Fruit fly (Drosophila melanogaster) whole organism, embryonic: ENCODE data around the gene uif.

Experiments
- Atf3 ChIP-seq: fragments of 200-800 bp; sonication (Bioruptor generic); optimal IDR thresholded peaks from 3 replicates; lab custom pipeline; 2016; ENCODE audit warnings: missing biosample characterization, missing genetic modification characterization
- CG10267 ChIP-seq: fragments of 200-800 bp; sonication (Bioruptor generic); optimal IDR thresholded peaks from 2 replicates; lab custom pipeline; 2018; ENCODE audit warnings: missing biosample characterization, mild to moderate bottlenecking, missing genetic modification characterization, moderate library complexity
- CG10979 ChIP-seq: fragments of 200-800 bp; sonication (Bioruptor generic); optimal IDR thresholded peaks from 2 replicates; lab custom pipeline; 2018; ENCODE audit warnings: missing biosample characterization, mild to moderate bottlenecking, missing genetic modification characterization, moderate library complexity
- CG11398 ChIP-seq: fragments of 200-800 bp; sonication (Bioruptor generic); optimal IDR thresholded peaks from 2 replicates; lab custom pipeline; 2016; ENCODE audit warnings: missing biosample characterization, missing genetic modification characterization
- CG15696 ChIP-seq: fragments of 200-800 bp; sonication (Bioruptor generic); optimal IDR thresholded peaks from 2 replicates; lab custom pipeline; 2019; ENCODE audit warnings: missing biosample characterization, mild to moderate bottlenecking, missing genetic modification characterization, moderate library complexity
- CG16815 ChIP-seq: fragments of 200-800 bp; sonication (Bioruptor generic); optimal IDR thresholded peaks from 3 replicates; lab custom pipeline; 2017; ENCODE audit warnings: missing biosample characterization, mild to moderate bottlenecking, missing genetic modification characterization
- CG17328 ChIP-seq: fragments of 200-800 bp; sonication (Bioruptor generic); IDR thresholded peaks from 2 replicates; pipeline ENCODE4 v1.3.6; 2022; ENCODE audit warnings: missing biosample characterization, missing genetic modification characterization
- CG18764 ChIP-seq: fragments of 200-800 bp; sonication (Bioruptor generic); optimal IDR thresholded peaks from 3 replicates; lab custom pipeline; 2016; ENCODE audit warnings: missing biosample characterization, missing genetic modification characterization
- CG3163 ChIP-seq: fragments of 200-800 bp; sonication (Bioruptor generic); optimal IDR thresholded peaks from 3 replicates; lab custom pipeline; 2016; ENCODE audit warnings: missing biosample characterization, missing genetic modification characterization
- CG6813 ChIP-seq: fragments of 200-800 bp; sonication (Bioruptor generic); optimal IDR thresholded peaks from 2 replicates; lab custom pipeline; 2017; ENCODE audit warnings: missing biosample characterization, missing genetic modification characterization, mild to moderate bottlenecking, moderate library complexity, missing genetic modification reagents
- CG7745 ChIP-seq: fragments of 200-800 bp; sonication (Bioruptor generic); optimal IDR thresholded peaks from 2 replicates; lab custom pipeline; 2018; ENCODE audit warnings: missing biosample characterization, mild to moderate bottlenecking, missing genetic modification characterization, moderate library complexity
- CG7786 ChIP-seq: fragments of 200-800 bp; sonication (Bioruptor generic); optimal IDR thresholded peaks from 2 replicates; lab custom pipeline; 2016; ENCODE audit warnings: missing biosample characterization, missing genetic modification characterization
- CG8281 ChIP-seq: fragments of 200-800 bp; sonication (Bioruptor generic); optimal IDR thresholded peaks from 2 replicates; lab custom pipeline; 2018; ENCODE audit warnings: missing biosample characterization, mild to moderate bottlenecking, missing genetic modification characterization, moderate library complexity
- CG9797 ChIP-seq: fragments of 200-800 bp; sonication (Bioruptor generic); optimal IDR thresholded peaks from 3 replicates; lab custom pipeline; 2018; ENCODE audit warnings: missing biosample characterization, mild to moderate bottlenecking, missing genetic modification characterization
- HLH54F ChIP-seq: fragments of 200-800 bp; sonication (Bioruptor generic); optimal IDR thresholded peaks from 3 replicates; lab custom pipeline; 2016; ENCODE audit warnings: missing biosample characterization, missing genetic modification characterization
- Hmr ChIP-seq: fragments of 200-800 bp; sonication (Bioruptor generic); optimal IDR thresholded peaks from 3 replicates; lab custom pipeline; 2017; ENCODE audit warnings: mild to moderate bottlenecking, missing biosample characterization, missing genetic modification reagents, missing genetic modification characterization
- Hr39 ChIP-seq: fragments of >200 bp; optimal IDR thresholded peaks from 2 replicates; lab custom pipeline; 2017
- Mes4 ChIP-seq: fragments of 200-800 bp; sonication (Bioruptor generic); optimal IDR thresholded peaks from 2 replicates; lab custom pipeline; 2016; ENCODE audit warnings: missing biosample characterization, missing genetic modification characterization
- Nf-YC ChIP-seq: fragments of 200-800 bp; optimal IDR thresholded peaks from 3 replicates; lab custom pipeline; 2019; ENCODE audit warnings: missing biosample characterization, mild to moderate bottlenecking, missing genetic modification characterization, moderate library complexity
- Ravus ChIP-seq: fragments of 200-800 bp; sonication (Bioruptor generic); IDR thresholded peaks from 2 replicates; pipeline ENCODE4 v1.3.6; 2022; ENCODE audit warnings: missing biosample characterization, missing genetic modification characterization
- Trl ChIP-seq, 3 experiments: fragments of >200 bp in 2 of 3; fragments of 200-800 bp in 1 of 3; sonication (Bioruptor generic) in 1 of 3; optimal IDR thresholded peaks; 2 replicates in 1 of 3; 3 replicates in 2 of 3; lab custom pipeline; 2016 to 2017; ENCODE audit warnings: missing biosample characterization in 1 of 3, missing genetic modification characterization in 1 of 3
- ato ChIP-seq: fragments of 200-800 bp; sonication (Bioruptor generic); IDR thresholded peaks from 2 replicates; pipeline ENCODE4 v1.3.6; 2022; ENCODE audit warnings: missing biosample characterization, missing genetic modification characterization; ENCODE audit not compliant: partially characterized antibody
- cg ChIP-seq: fragments of 200-800 bp; sonication (Bioruptor generic); optimal IDR thresholded peaks from 3 replicates; lab custom pipeline; 2019; ENCODE audit warnings: missing biosample characterization, mild to moderate bottlenecking, missing genetic modification characterization, moderate library complexity
- dpn ChIP-seq, 2 experiments: fragments of 200-800 bp; sonication (Bioruptor generic); optimal IDR thresholded peaks; 3 replicates each; lab custom pipeline; 2016; ENCODE audit warnings: missing biosample characterization in 2 of 2, missing genetic modification characterization in 2 of 2
- fd96Cb ChIP-seq: fragments of 200-800 bp; sonication (Bioruptor generic); optimal IDR thresholded peaks from 2 replicates; lab custom pipeline; 2018; ENCODE audit warnings: missing biosample characterization, mild to moderate bottlenecking, missing genetic modification characterization, moderate library complexity
- gfzf ChIP-seq: fragments of 200-800 bp; sonication (Bioruptor generic); optimal IDR thresholded peaks from 2 replicates; lab custom pipeline; 2016; ENCODE audit warnings: missing biosample characterization, mild to moderate bottlenecking, missing genetic modification characterization, moderate library complexity
- kah ChIP-seq: fragments of 200-800 bp; sonication (Bioruptor generic); optimal IDR thresholded peaks from 2 replicates; lab custom pipeline; 2018; ENCODE audit warnings: missing biosample characterization, mild to moderate bottlenecking, missing genetic modification characterization
- kni ChIP-seq: fragments of 200-800 bp; sonication (Bioruptor generic); optimal IDR thresholded peaks from 3 replicates; lab custom pipeline; 2017; ENCODE audit warnings: mild to moderate bottlenecking, missing biosample characterization, missing genetic modification reagents, missing genetic modification characterization
- lmd ChIP-seq: fragments of 200-800 bp; sonication (Bioruptor generic); IDR thresholded peaks from 2 replicates; pipeline ENCODE4 v1.3.6; 2022; ENCODE audit warnings: missing biosample characterization, missing genetic modification characterization
- nerfin-2 ChIP-seq: fragments of 200-800 bp; sonication (Bioruptor generic); IDR thresholded peaks from 2 replicates; pipeline ENCODE4 v1.3.6; 2022; ENCODE audit warnings: missing biosample characterization, missing genetic modification characterization; ENCODE audit not compliant: partially characterized antibody
- nmo ChIP-seq: fragments of 200-800 bp; sonication (Bioruptor generic); optimal IDR thresholded peaks from 2 replicates; lab custom pipeline; 2018; ENCODE audit warnings: missing biosample characterization, mild to moderate bottlenecking, missing genetic modification characterization, moderate library complexity
- oc ChIP-seq: fragments of 200-800 bp; sonication (Bioruptor generic); optimal IDR thresholded peaks from 2 replicates; lab custom pipeline; 2018; ENCODE audit warnings: missing biosample characterization, mild to moderate bottlenecking, missing genetic modification characterization, moderate library complexity
- pan ChIP-seq, 4 experiments: fragments of >200 bp in 3 of 4; fragments of 200-800 bp in 1 of 4; sonication (Bioruptor generic) in 1 of 4; optimal IDR thresholded peaks in 3 of 4; IDR thresholded peaks in 1 of 4; 2 replicates each; pipeline versions ENCODE4 v1.3.6 to Lab custom; 2017 to 2022; ENCODE audit warnings: missing biosample characterization in 2 of 4, missing genetic modification characterization in 2 of 4, mixed read lengths in 1 of 4
- phol ChIP-seq: fragments of 200-800 bp; sonication (Bioruptor generic); optimal IDR thresholded peaks from 3 replicates; lab custom pipeline; 2018; ENCODE audit warnings: missing biosample characterization, mild to moderate bottlenecking, missing genetic modification characterization, moderate library complexity
- prd ChIP-seq, 3 experiments: fragments of >200 bp in 2 of 3; fragments of 200-800 bp in 1 of 3; sonication (Bioruptor generic) in 1 of 3; optimal IDR thresholded peaks in 2 of 3; IDR thresholded peaks in 1 of 3; 2 replicates in 2 of 3; 3 replicates in 1 of 3; pipeline versions ENCODE4 v1.3.6 to Lab custom; 2017 to 2022; ENCODE audit warnings: missing biosample characterization in 1 of 3, missing genetic modification characterization in 1 of 3
- pros ChIP-seq: fragments of 200-800 bp; sonication (Bioruptor generic); optimal IDR thresholded peaks from 3 replicates; lab custom pipeline; 2019; ENCODE audit warnings: missing biosample characterization, mild to moderate bottlenecking, missing genetic modification characterization, moderate library complexity
- ro ChIP-seq: fragments of 200-800 bp; sonication (Bioruptor generic); IDR thresholded peaks from 2 replicates; pipeline ENCODE4 v1.3.6; 2022; ENCODE audit warnings: missing biosample characterization, missing genetic modification characterization
- sens ChIP-seq: fragments of 200-800 bp; sonication (Bioruptor generic); peaks from one replicate; lab custom pipeline; 2016; ENCODE audit warnings: missing biosample characterization, missing genetic modification characterization
- sob ChIP-seq: fragments of 200-800 bp; sonication (Bioruptor generic); IDR thresholded peaks from 2 replicates; pipeline ENCODE4 v1.3.6; 2022; ENCODE audit warnings: missing biosample characterization, missing genetic modification characterization
- ttk ChIP-seq: fragments of 200-800 bp; sonication (Bioruptor generic); IDR thresholded peaks from 2 replicates; pipeline ENCODE4 v2.1.2; 2022; ENCODE audit warnings: missing biosample characterization, missing genetic modification characterization
- z ChIP-seq: fragments of 200-800 bp; sonication (Bioruptor generic); IDR thresholded peaks from 3 replicates; pipeline ENCODE4 v1.3.6; 2022; ENCODE audit warnings: missing biosample characterization, missing genetic modification characterization

The uif gene

DNA sequence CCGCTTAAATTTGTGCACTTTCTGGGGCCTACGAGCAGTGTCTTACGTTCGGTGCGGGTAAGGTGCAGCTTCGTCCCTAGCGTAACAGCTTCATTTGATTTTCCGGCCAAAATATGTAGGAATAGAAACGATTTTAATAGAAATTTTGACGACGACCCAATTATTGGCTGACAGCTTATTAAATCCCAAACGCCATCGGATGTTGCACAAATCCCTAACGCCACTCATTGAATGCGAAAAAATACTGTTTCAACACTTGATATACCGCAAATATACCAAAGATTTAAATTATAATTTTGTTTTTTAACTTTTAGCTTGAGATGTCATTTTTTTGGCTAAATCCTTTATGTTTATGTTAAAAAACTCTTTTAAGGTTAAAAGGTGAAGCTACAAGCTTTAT, 65.1 kb downstream of the uif start, which contains the start of gene Fgop2 (continued):
- peak; percentile 70 for TF ChIP-seq CG9797 (GFP tag; lab: Kevin White, UChicago)
- peak; percentile 30 for TF ChIP-seq CG10267
- TF ChIP-seq Nf-YC, result no peak
- no peak for TF ChIP-seq CG15696
- no peak for TF ChIP-seq CG7786 (GFP tag; lab: Kevin White, UChicago)
- no peak for TF ChIP-seq ato (GFP tag; lab: Robert Waterston, UW)
- no peak for TF ChIP-seq Hmr
- TF ChIP-seq lmd, result no peak
- peak; percentile 8 for TF ChIP-seq nmo (GFP tag; lab: Kevin White, UChicago)
- TF ChIP-seq CG6813 (GFP tag; lab: Kevin White, UChicago), result no peak
- peak; percentile 91 for TF ChIP-seq gfzf
- no peak for TF ChIP-seq HLH54F (GFP tag; lab: Kevin White, UChicago)
- no peak for TF ChIP-seq pros (GFP tag; lab: Kevin White, UChicago)
- TF ChIP-seq nerfin-2 (GFP tag; lab: Robert Waterston, UW), result no peak
- TF ChIP-seq prd (optimal IDR thresholded peaks at IDR 0.05; lab: Kevin White, UChicago), result no peak
- no peak for TF ChIP-seq prd (GFP tag; IDR thresholded peaks at IDR 0.05; lab: Robert Waterston, UW)
- TF ChIP-seq Atf3, result no peak
- no peak for TF ChIP-seq fd96Cb (tag; lab: Kevin White, UChicago)
- TF ChIP-seq kni, result no peak
- TF ChIP-seq CG18764 (GFP tag; lab: Kevin White, UChicago), result no peak
- TF ChIP-seq ro (GFP tag; lab: Robert Waterston, UW), result no peak
- TF ChIP-seq Ravus (GFP tag; lab: Robert Waterston, UW), result no peak
- TF ChIP-seq CG16815 (GFP tag; lab: Kevin White, UChicago), result no peak
- TF ChIP-seq Mes4 (GFP tag; lab: Kevin White, UChicago), result no peak
- TF ChIP-seq dpn (GFP tag; optimal IDR thresholded peaks at IDR 0.05; lab: Kevin White, UChicago), result no peak
- no peak for TF ChIP-seq CG3163 (GFP tag; lab: Kevin White, UChicago)
- TF ChIP-seq CG11398 (GFP tag; lab: Kevin White, UChicago), result no peak
- TF ChIP-seq CG8281 (tag; lab: Kevin White, UChicago), result no peak
- TF ChIP-seq CG7745 (tag; lab: Kevin White, UChicago), result no peak
- peak; percentile 20; the same call in 1 of the 2 replicates for TF ChIP-seq sob
- TF ChIP-seq ttk (GFP tag; lab: Robert Waterston, UW), result no peak
- TF ChIP-seq phol (tag; lab: Kevin White, UChicago), result peak; percentile 15
- TF ChIP-seq, all 482 proteins: peak for 32

DNA sequence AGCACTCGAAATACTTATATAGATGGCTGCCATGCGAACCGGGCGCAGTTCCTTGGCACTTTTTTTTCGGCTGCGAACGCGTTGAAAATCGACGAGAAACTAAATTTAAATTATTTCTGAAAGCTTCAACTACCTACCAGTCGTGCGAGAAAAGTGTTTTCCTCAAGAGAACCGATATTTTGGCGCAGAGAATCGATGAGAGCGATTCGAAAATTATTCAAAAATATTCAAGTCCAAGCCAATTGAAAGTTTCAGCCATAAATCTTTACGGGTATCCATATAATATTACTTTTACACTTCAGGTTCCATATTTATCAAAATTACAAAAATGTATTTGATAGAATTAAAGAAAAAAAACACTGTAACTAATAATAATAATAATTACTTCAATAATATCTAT, 67.4 kb downstream of the uif start, which contains the start of gene CG18304:
Gene CG18304, minus strand, starts transcription at position 101 of the 400 bp plus-strand sequence.
- TF ChIP-seq cg (no peak), CG17328 (GFP tag; lab: Robert Waterston, UW) (0 out of 2 replicates have a peak, but pooled peaks have one; percentile 7)

DNA sequence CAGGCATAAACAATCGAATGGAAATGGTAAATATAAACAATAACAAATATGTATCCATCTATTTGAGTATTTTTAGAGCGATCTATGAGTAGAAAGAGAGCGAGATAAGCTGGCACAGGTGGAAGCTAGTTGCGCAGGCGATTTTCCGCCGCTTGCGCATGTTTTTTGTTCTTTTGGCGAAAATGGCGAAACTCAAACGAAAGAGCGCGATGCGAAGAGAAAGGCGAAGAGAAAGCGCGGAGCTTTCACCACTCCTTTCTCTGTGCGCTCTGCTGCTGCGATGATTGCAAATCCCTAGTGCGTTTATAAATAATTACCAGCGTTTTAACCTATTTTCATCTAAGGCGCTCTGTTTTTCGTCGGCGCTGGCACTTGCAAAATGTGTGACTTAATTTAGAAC, 68.4 kb downstream of the uif start:
- no peak for TF ChIP-seq Hr39 (lab: Kevin White, UChicago)
- TF ChIP-seq kah, result peak; percentile 54
- TF ChIP-seq z, result 0 out of 3 replicates have a peak, but pooled peaks have one; percentile 49
- peak; percentile 79 for TF ChIP-seq CG3163 (GFP tag; lab: Kevin White, UChicago)
- TF ChIP-seq oc (tag; lab: Kevin White, UChicago), result no peak
- TF ChIP-seq pan (optimal IDR thresholded peaks at IDR 0.05; lab: Kevin White, UChicago), result no peak
- peak in 1 of 2 experiments; percentile 19 for TF ChIP-seq pan (GFP tag; optimal IDR thresholded peaks at IDR 0.05 in 1 of 2, IDR thresholded peaks at IDR 0.05 in 1 of 2)
- TF ChIP-seq HLH54F (GFP tag; lab: Kevin White, UChicago), result no peak
- peak in 1 of 2 experiments; percentile 47 for TF ChIP-seq Trl (optimal IDR thresholded peaks at IDR 0.05; lab: Kevin White, UChicago)
- TF ChIP-seq Trl (GFP tag; optimal IDR thresholded peaks at IDR 0.05; lab: Kevin White, UChicago), result no peak
- TF ChIP-seq pros (GFP tag; lab: Kevin White, UChicago), result no peak
- TF ChIP-seq sens (GFP tag; lab: Kevin White, UChicago), result no peak
- TF ChIP-seq CG10979 (tag; lab: Kevin White, UChicago), result no peak
